Worm (Caenorhabditis elegans) whole organism, L1 larva: ENCODE measurements around the gene T04A8.18.

Experiments
- C16A3.4 ChIP-seq: fragments of 150-350 bp; optimal IDR thresholded peaks from 2 replicates; lab custom pipeline; 2014; ENCODE audit warnings: missing biosample characterization, missing genetic modification characterization
- C34B4.2 ChIP-seq: sonication (generic microtip); optimal IDR thresholded peaks from 2 replicates; lab custom pipeline; 2017; ENCODE audit warnings: mild to moderate bottlenecking, missing genetic modification characterization, missing compliant biosample characterization
- F16B12.6 ChIP-seq: fragments of 150-350 bp; optimal IDR thresholded peaks from 2 replicates; lab custom pipeline; 2014; ENCODE audit warnings: missing biosample characterization, missing genetic modification characterization
- Y116A8C.19 ChIP-seq: sonication (generic microtip); optimal IDR thresholded peaks from 2 replicates; lab custom pipeline; 2016; ENCODE audit warnings: missing compliant biosample characterization, missing genetic modification characterization, borderline replicate concordance
- ama-1 ChIP-seq: fragments of 150-350 bp; optimal IDR thresholded peaks from 2 replicates; lab custom pipeline; 2014
- blmp-1 ChIP-seq: fragments of 150-350 bp; optimal IDR thresholded peaks from 2 replicates; lab custom pipeline; 2014; ENCODE audit warnings: missing biosample characterization, missing genetic modification characterization
- ceh-63 ChIP-seq: fragments of 200-800 bp; sonication (Bioruptor generic); optimal IDR thresholded peaks from 2 replicates; lab custom pipeline; 2018; ENCODE audit warnings: mild to moderate bottlenecking, missing genetic modification characterization, missing compliant biosample characterization
- ceh-8 ChIP-seq: fragments of 200-800 bp; sonication (Bioruptor generic); optimal IDR thresholded peaks from 2 replicates; lab custom pipeline; 2018; ENCODE audit warnings: mild to moderate bottlenecking, missing genetic modification characterization, moderate library complexity, missing compliant biosample characterization
- ceh-82 ChIP-seq, 3 experiments: fragments of 150-350 bp in 1 of 3; sonication (generic microtip) in 2 of 3; optimal IDR thresholded peaks; 2 replicates each; lab custom pipeline; 2014 to 2017; ENCODE audit warnings: missing biosample characterization in 3 of 3, missing genetic modification characterization in 3 of 3
- ceh-88 ChIP-seq: fragments of 200-800 bp; sonication (Bioruptor generic); IDR thresholded peaks from 2 replicates; pipeline ENCODE4 v1.3.6; 2022; ENCODE audit warnings: missing genetic modification characterization, missing compliant biosample characterization
- ceh-90 ChIP-seq: sonication (generic microtip); optimal IDR thresholded peaks from 2 replicates; lab custom pipeline; 2016; ENCODE audit warnings: missing genetic modification characterization, missing compliant biosample characterization
- dpl-1 ChIP-seq, 3 experiments: fragments of 150-350 bp in 2 of 3; sonication (generic microtip) in 1 of 3; optimal IDR thresholded peaks; 2 replicates each; lab custom pipeline; 2014 to 2017; ENCODE audit warnings: missing biosample characterization in 3 of 3, missing genetic modification characterization in 3 of 3, missing genetic modification reagents in 3 of 3
- dsc-1 ChIP-seq: sonication (generic microtip); optimal IDR thresholded peaks from 2 replicates; lab custom pipeline; 2016; ENCODE audit warnings: mild to moderate bottlenecking, missing genetic modification characterization, missing compliant biosample characterization
- egl-27 ChIP-seq, 2 experiments: fragments of 150-350 bp in 1 of 2; sonication (generic microtip); optimal IDR thresholded peaks; 3 replicates each; lab custom pipeline; 2017 to 2018; ENCODE audit warnings: missing biosample characterization in 2 of 2, missing genetic modification characterization in 2 of 2, missing genetic modification reagents in 2 of 2
- elt-2 ChIP-seq: sonication (generic microtip); optimal IDR thresholded peaks from 2 replicates; lab custom pipeline; 2016; ENCODE audit warnings: missing genetic modification characterization, mild to moderate bottlenecking, inconsistent platforms, missing compliant biosample characterization, missing genetic modification reagents
- elt-3 ChIP-seq, 6 experiments: fragments of 150-350 bp in 1 of 6; sonication (generic microtip); optimal IDR thresholded peaks; 2 replicates each; lab custom pipeline; 2017 to 2018; ENCODE audit warnings: missing biosample characterization in 6 of 6, missing genetic modification characterization in 6 of 6, inconsistent platforms in 1 of 6
- ets-5 ChIP-seq: fragments of 200-800 bp; sonication (Bioruptor generic); IDR thresholded peaks from 2 replicates; pipeline ENCODE4 v1.3.6; 2022; ENCODE audit warnings: missing genetic modification characterization, missing compliant biosample characterization
- fkh-4 ChIP-seq: sonication (generic microtip); optimal IDR thresholded peaks from 2 replicates; lab custom pipeline; 2016; ENCODE audit warnings: missing compliant biosample characterization, missing genetic modification characterization, borderline replicate concordance
- grh-1 ChIP-seq: fragments of 200-800 bp; sonication (Bioruptor generic); IDR thresholded peaks from 2 replicates; pipeline ENCODE4 v1.3.6; 2022; ENCODE audit warnings: missing genetic modification reagents, missing genetic modification characterization, missing compliant biosample characterization
- hpl-2 ChIP-seq: fragments of 150-350 bp; optimal IDR thresholded peaks from 2 replicates; lab custom pipeline; 2014; ENCODE audit warnings: missing biosample characterization, missing genetic modification reagents, missing genetic modification characterization
- isw-1 ChIP-seq: fragments of 200-800 bp; sonication (Bioruptor generic); IDR thresholded peaks from 2 replicates; pipeline ENCODE4 v1.3.6; 2022; ENCODE audit warnings: missing genetic modification characterization, missing compliant biosample characterization
- lin-13 ChIP-seq: fragments of 150-350 bp; optimal IDR thresholded peaks from 2 replicates; lab custom pipeline; 2014; ENCODE audit warnings: missing biosample characterization, missing genetic modification reagents, missing genetic modification characterization
- lin-14 ChIP-seq: fragments of 200-800 bp; sonication (Bioruptor generic); optimal IDR thresholded peaks from 2 replicates; lab custom pipeline; 2018; ENCODE audit warnings: mild to moderate bottlenecking, missing genetic modification characterization, moderate library complexity, missing compliant biosample characterization
- lin-35 ChIP-seq, 2 experiments: fragments of 150-350 bp; optimal IDR thresholded peaks; 2 replicates each; lab custom pipeline; 2014; ENCODE audit warnings: missing biosample characterization in 2 of 2, missing genetic modification characterization in 2 of 2, missing genetic modification reagents in 2 of 2
- lin-39 ChIP-seq: fragments of 150-350 bp; optimal IDR thresholded peaks from 2 replicates; lab custom pipeline; 2014; ENCODE audit warnings: missing biosample characterization, missing genetic modification reagents, missing genetic modification characterization
- mab-9 ChIP-seq: fragments of 200-800 bp; sonication (Bioruptor generic); IDR thresholded peaks from 2 replicates; pipeline ENCODE4 v1.3.6; 2022; ENCODE audit warnings: missing genetic modification reagents, missing genetic modification characterization, missing compliant biosample characterization
- mdl-1 ChIP-seq, 2 experiments: fragments of 150-350 bp; optimal IDR thresholded peaks; 2 replicates each; lab custom pipeline; 2014 to 2017; ENCODE audit warnings: missing biosample characterization in 2 of 2, missing genetic modification characterization in 2 of 2, inconsistent platforms in 1 of 2
- nhr-11 ChIP-seq: fragments of 150-350 bp; optimal IDR thresholded peaks from 2 replicates; lab custom pipeline; 2014; ENCODE audit warnings: missing biosample characterization, missing genetic modification characterization
- nhr-12 ChIP-seq: sonication (generic microtip); optimal IDR thresholded peaks from 2 replicates; lab custom pipeline; 2017; ENCODE audit warnings: missing biosample characterization, missing genetic modification characterization
- nhr-20 ChIP-seq: sonication (generic microtip); optimal IDR thresholded peaks from 2 replicates; lab custom pipeline; 2016; ENCODE audit warnings: mild to moderate bottlenecking, missing genetic modification characterization, missing compliant biosample characterization
- nhr-28 ChIP-seq: fragments of 150-350 bp; optimal IDR thresholded peaks from 2 replicates; lab custom pipeline; 2014; ENCODE audit warnings: missing biosample characterization, missing genetic modification characterization
- nhr-47 ChIP-seq: sonication (generic microtip); optimal IDR thresholded peaks from 2 replicates; lab custom pipeline; 2016; ENCODE audit warnings: mild to moderate bottlenecking, missing genetic modification characterization, moderate library complexity, missing compliant biosample characterization
- nhr-71 ChIP-seq: sonication (generic microtip); optimal IDR thresholded peaks from 2 replicates; lab custom pipeline; 2016; ENCODE audit warnings: mild to moderate bottlenecking, missing genetic modification characterization, moderate library complexity, missing compliant biosample characterization
- nhr-76 ChIP-seq: sonication (generic microtip); optimal IDR thresholded peaks from 2 replicates; lab custom pipeline; 2017; ENCODE audit warnings: missing biosample characterization, missing genetic modification characterization
- nhr-77 ChIP-seq: fragments of 150-350 bp; optimal IDR thresholded peaks from 2 replicates; lab custom pipeline; 2014; ENCODE audit warnings: missing biosample characterization, missing genetic modification characterization
- nhr-84 ChIP-seq: sonication (generic microtip); optimal IDR thresholded peaks from 2 replicates; lab custom pipeline; 2017; ENCODE audit warnings: missing biosample characterization, missing genetic modification characterization
- pax-3 ChIP-seq: fragments of 200-800 bp; sonication (Bioruptor generic); optimal IDR thresholded peaks from 2 replicates; lab custom pipeline; 2018; ENCODE audit warnings: mild to moderate bottlenecking, missing genetic modification characterization, moderate library complexity, missing compliant biosample characterization
- skn-1 ChIP-seq: fragments of 150-350 bp; optimal IDR thresholded peaks from 2 replicates; lab custom pipeline; 2014; ENCODE audit warnings: missing biosample characterization, missing genetic modification characterization
- snu-23 ChIP-seq: sonication (generic microtip); optimal IDR thresholded peaks from 2 replicates; lab custom pipeline; 2016; ENCODE audit warnings: missing genetic modification characterization, missing compliant biosample characterization
- sptf-1 ChIP-seq: fragments of 150-350 bp; optimal IDR thresholded peaks from 2 replicates; lab custom pipeline; 2014; ENCODE audit warnings: missing biosample characterization, missing genetic modification characterization
- swsn-7 ChIP-seq: sonication (generic microtip); optimal IDR thresholded peaks from 2 replicates; lab custom pipeline; 2016; ENCODE audit warnings: missing genetic modification characterization, missing compliant biosample characterization
- unc-130 ChIP-seq: fragments of 150-350 bp; optimal IDR thresholded peaks from 2 replicates; lab custom pipeline; 2017; ENCODE audit warnings: missing biosample characterization, missing genetic modification characterization, inconsistent platforms
- unc-30 ChIP-seq: sonication (generic microtip); optimal IDR thresholded peaks from 2 replicates; lab custom pipeline; 2017; ENCODE audit warnings: missing biosample characterization, missing genetic modification characterization
- unc-86 ChIP-seq: sonication (generic microtip); optimal IDR thresholded peaks from 2 replicates; lab custom pipeline; 2016; ENCODE audit warnings: missing genetic modification characterization, missing compliant biosample characterization
- vab-15 ChIP-seq: sonication (generic microtip); optimal IDR thresholded peaks from 2 replicates; lab custom pipeline; 2017; ENCODE audit warnings: missing genotype, mild to moderate bottlenecking, missing genetic modification characterization, missing compliant biosample characterization
- xbp-1 ChIP-seq: sonication (generic microtip); optimal IDR thresholded peaks from 2 replicates; lab custom pipeline; 2016; ENCODE audit warnings: missing genetic modification characterization, missing compliant biosample characterization
- zag-1 ChIP-seq: fragments of 150-350 bp; optimal IDR thresholded peaks from 2 replicates; lab custom pipeline; 2014; ENCODE audit warnings: missing biosample characterization, missing genetic modification characterization
- zip-4 ChIP-seq: fragments of 200-800 bp; sonication (Bioruptor generic); optimal IDR thresholded peaks from 2 replicates; lab custom pipeline; 2018; ENCODE audit warnings: mild to moderate bottlenecking, missing genetic modification characterization, moderate library complexity, missing compliant biosample characterization
- ztf-4 ChIP-seq: fragments of 150-350 bp; optimal IDR thresholded peaks from 2 replicates; lab custom pipeline; 2014; ENCODE audit warnings: missing biosample characterization, missing genetic modification characterization

Gene T04A8.18

DNA sequence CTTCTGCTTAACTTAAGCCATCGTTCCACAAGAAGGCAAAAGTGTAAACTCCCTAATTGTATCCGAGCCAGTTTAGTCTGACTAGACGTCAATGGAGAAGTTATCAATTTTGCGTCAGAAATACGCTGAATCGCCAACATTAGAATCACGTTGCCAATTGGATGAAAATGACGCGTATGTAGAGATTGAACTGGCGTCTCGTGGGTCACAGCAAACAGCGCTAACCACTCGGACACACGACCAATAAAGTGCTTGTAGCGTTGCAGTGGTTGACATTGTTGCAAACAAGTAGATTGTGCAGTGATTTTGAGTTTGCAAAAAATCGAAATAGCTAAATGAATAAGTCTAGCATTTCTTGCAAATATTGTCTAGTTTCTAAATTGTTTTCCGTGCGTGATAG is 19.4 kb upstream of the T04A8.18 start (continued):
- TF ChIP-seq pax-3 (tag; lab: Kevin White, UChicago) (peak; percentile 42), nhr-84 (tag; lab: Kevin White, UChicago) (no peak), lin-13 (GFP tag; lab: Kevin White, UChicago) (peak; percentile 59), hpl-2 (GFP tag; lab: Kevin White, UChicago) (peak; percentile 25), nhr-47 (tag; lab: Kevin White, UChicago) (peak; percentile 73), elt-3 (tag; optimal IDR thresholded peaks at IDR 0.05; lab: Kevin White, UChicago) (peak in 3 of 6 experiments; percentile 9 to 71 (median 21)), C16A3.4 (peak; percentile 82), ceh-8 (GFP tag; lab: Kevin White, UChicago) (no peak), grh-1 (GFP tag; lab: Robert Waterston, UW) (0 out of 2 replicates have a peak, but pooled peaks have one; percentile 38), ceh-90 (tag; lab: Kevin White, UChicago) (peak; percentile 3), blmp-1 (peak; percentile 14), zip-4 (GFP tag; lab: Kevin White, UChicago) (peak; percentile 4), dpl-1 (GFP tag; optimal IDR thresholded peaks at IDR 0.05; lab: Kevin White, UChicago) (peak; percentile 40 to 62 (median 58)), swsn-7 (tag; lab: Kevin White, UChicago) (peak; percentile 70)

DNA sequence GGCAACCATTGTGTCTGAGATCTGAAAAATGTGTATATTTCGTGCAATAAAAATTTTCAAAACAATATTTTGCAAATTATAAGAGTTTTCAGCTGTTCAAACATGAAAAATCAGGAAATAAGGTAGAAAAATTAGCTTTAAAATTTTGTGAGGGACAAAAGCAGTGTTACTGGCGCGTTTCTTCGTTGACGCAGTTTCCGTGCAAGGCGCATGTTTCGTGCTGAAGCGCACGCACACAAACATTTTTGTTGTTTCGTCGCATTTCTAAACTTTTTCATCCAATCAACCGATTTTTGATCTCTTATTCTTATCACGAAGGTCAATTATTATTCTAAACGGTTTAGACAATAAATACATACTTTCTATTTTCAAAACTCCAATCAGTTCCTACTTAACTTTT is 15.7 kb upstream of the T04A8.18 start, which contains the start of gene nifk-1:
Gene nifk-1 (minus strand): TSS at position 27 of the 400 bp plus-strand sequence.
- TF ChIP-seq ceh-8 (GFP tag; lab: Kevin White, UChicago) (no peak), lin-39 (tag; lab: Kevin White, UChicago) (no peak), mab-9 (GFP tag; lab: Robert Waterston, UW) (no peak), skn-1 (tag; lab: Kevin White, UChicago) (peak; percentile 28), zag-1 (tag; lab: Kevin White, UChicago) (no peak), pax-3 (tag; lab: Kevin White, UChicago) (no peak), ama-1 (lab: Kevin White, UChicago) (no peak), mdl-1 (tag; optimal IDR thresholded peaks at IDR 0.05; lab: Kevin White, UChicago) (peak in 1 of 2 experiments; percentile 31), nhr-71 (peak; percentile 73), blmp-1 (peak; percentile 29), nhr-12 (tag; lab: Kevin White, UChicago) (no peak), xbp-1 (tag; lab: Kevin White, UChicago) (peak; percentile 48), lin-14 (GFP tag; lab: Kevin White, UChicago) (no peak), ceh-63 (GFP tag; lab: Kevin White, UChicago) (no peak), snu-23 (GFP tag; lab: Kevin White, UChicago) (peak; percentile 61), unc-30 (no peak), nhr-76 (tag; lab: Kevin White, UChicago) (no peak), elt-3 (tag; optimal IDR thresholded peaks at IDR 0.05; lab: Kevin White, UChicago) (peak in 2 of 6 experiments; percentile 55 to 81), unc-130 (peak; percentile 49), egl-27 (tag; optimal IDR thresholded peaks at IDR 0.05; lab: Kevin White, UChicago) (no peak), C16A3.4 (peak; percentile 80), nhr-20 (tag; lab: Kevin White, UChicago) (peak; percentile 65), unc-86 (no peak), vab-15 (tag; lab: Kevin White, UChicago) (no peak), F16B12.6 (peak; percentile 46), sptf-1 (no peak), nhr-11 (tag; lab: Kevin White, UChicago) (no peak), dpl-1 (GFP tag; optimal IDR thresholded peaks at IDR 0.05; lab: Kevin White, UChicago) (peak; percentile 71 to 83 (median 80)), fkh-4 (no peak), C34B4.2 (no peak), dsc-1 (tag; lab: Kevin White, UChicago) (no peak), nhr-28 (tag; lab: Kevin White, UChicago) (no peak), ceh-88 (GFP tag; lab: Robert Waterston, UW) (no peak), isw-1 (GFP tag; lab: Robert Waterston, UW) (no peak), lin-35 (GFP tag; optimal IDR thresholded peaks at IDR 0.05; lab: Kevin White, UChicago) (peak; percentile 75 to 86), Y116A8C.19 (no peak), ztf-4 (tag; lab: Kevin White, UChicago) (no peak), elt-2 (no peak), ceh-90 (tag; lab: Kevin White, UChicago) (no peak), grh-1 (GFP tag; lab: Robert Waterston, UW) (no peak), ets-5 (no peak), nhr-77 (peak; percentile 9), ceh-82 (tag; optimal IDR thresholded peaks at IDR 0.05; lab: Kevin White, UChicago) (peak; percentile 23 to 59 (median 43))
